Worm (Caenorhabditis elegans): ENCODE measurements around the gene pcs-1.
A peak's percentile ranks its signal among the peaks of the same experiment; 100 is the strongest.

pcs-1 gene

DNA sequence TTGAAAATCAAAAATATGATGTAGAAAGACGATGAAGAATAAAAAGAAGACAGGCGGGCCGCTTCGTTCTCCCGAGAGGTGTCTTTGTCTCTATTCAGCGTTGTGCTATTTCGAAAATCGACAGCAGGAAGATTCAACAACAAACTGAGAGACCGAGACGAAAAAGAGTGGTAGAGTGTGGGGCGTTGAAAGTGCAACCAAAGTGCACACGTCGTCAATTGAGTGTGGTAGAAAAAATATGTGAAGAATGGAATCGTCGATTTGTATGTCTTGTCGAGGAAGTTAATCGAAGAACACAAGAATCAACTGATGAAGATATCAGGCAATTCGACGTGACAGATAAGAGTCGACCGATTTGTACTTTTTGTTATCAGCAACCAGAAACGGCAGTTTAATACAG is 41.6 kb upstream of the pcs-1 start:
- TF ChIP-seq D2030.7 (GFP tag; IDR thresholded peaks at IDR 0.05) (no peak), ama-1 (optimal IDR thresholded peaks at IDR 0.05) (no peak), ama-1 (GFP tag; optimal IDR thresholded peaks at IDR 0.05) (no peak), ztf-28 (GFP tag; IDR thresholded peaks at IDR 0.05) (no peak), tbp1 (GFP tag; optimal IDR thresholded peaks at IDR 0.05) (peak; percentile 18), hsf-1 (GFP tag; IDR thresholded peaks at IDR 0.05) (no peak), lin-40 (tag; optimal IDR thresholded peaks at IDR 0.05) (peak; percentile 47), mes-4 (tag; optimal IDR thresholded peaks at IDR 0.05) (no peak), T26A5.8 (tag; optimal IDR thresholded peaks at IDR 0.05) (no peak), egl-18 (GFP tag; IDR thresholded peaks at IDR 0.05) (no peak), snpc-4 (GFP tag; optimal IDR thresholded peaks at IDR 0.05) (no peak), snpc-4 (tag; optimal IDR thresholded peaks at IDR 0.05) (peak in 1 of 4 experiments; percentile 0), pha-4 (tag; optimal IDR thresholded peaks at IDR 0.05) (no peak), ceh-27 (GFP tag; optimal IDR thresholded peaks at IDR 0.05) (peak; percentile 49), F57C9.4 (tag; optimal IDR thresholded peaks at IDR 0.05) (no peak), ekl-4 (GFP tag; IDR thresholded peaks at IDR 0.05) (peak; percentile 28; the same call in 1 of the 2 replicates), ztf-22 (GFP tag; optimal IDR thresholded peaks at IDR 0.05) (no peak), Y95B8A.8 (GFP tag; IDR thresholded peaks at IDR 0.05) (no peak), K12H6.12 (tag; optimal IDR thresholded peaks at IDR 0.05) (no peak), hmg-1.2 (GFP tag; IDR thresholded peaks at IDR 0.05) (peak; percentile 57; the same call in 1 of the 2 replicates), madf-6 (GFP tag; IDR thresholded peaks at IDR 0.05) (no peak), ztf-26 (tag; optimal IDR thresholded peaks at IDR 0.05) (no peak), egl-44 (GFP tag; IDR thresholded peaks at IDR 0.05) (0 out of 2 replicates have a peak, but pooled peaks have one; percentile 49), nfya-2 (GFP tag; IDR thresholded peaks at IDR 0.05) (no peak), C06A6.2 (GFP tag; conservative IDR thresholded peaks at IDR 0.05) (no peak), let-607 (tag; optimal IDR thresholded peaks at IDR 0.05) (peak in 1 of 2 experiments; percentile 3), somi-1 (GFP tag; optimal IDR thresholded peaks at IDR 0.05) (no peak), hlh-26 (GFP tag; conservative IDR thresholded peaks at IDR 0.05) (no peak), lin-54 (GFP tag; optimal IDR thresholded peaks at IDR 0.05) (no peak), dpl-1 (GFP tag; optimal IDR thresholded peaks at IDR 0.05) (no peak), T07F8.4 (tag; optimal IDR thresholded peaks at IDR 0.05) (no peak), Y56A3A.18 (GFP tag; IDR thresholded peaks at IDR 0.05) (no peak), snpc-1.3 (tag; optimal IDR thresholded peaks at IDR 0.05; ENCODE audit: insufficient read depth) (no peak), zim-3 (tag; optimal IDR thresholded peaks at IDR 0.05) (no peak), aptf-3 (GFP tag; IDR thresholded peaks at IDR 0.05) (no peak), rcor-1 (GFP tag; IDR thresholded peaks at IDR 0.05) (no peak), aptf-2 (GFP tag; conservative IDR thresholded peaks at IDR 0.05) (no peak), gei-17 (GFP tag; optimal IDR thresholded peaks at IDR 0.05) (no peak), ztf-25 (GFP tag; IDR thresholded peaks at IDR 0.05) (no peak), mel-28 (tag; optimal IDR thresholded peaks at IDR 0.05; ENCODE audit: borderline replicate concordance) (no peak), repo-1 (tag; optimal IDR thresholded peaks at IDR 0.05) (no peak), B0261.1 (tag; optimal IDR thresholded peaks at IDR 0.05) (no peak), lsy-27 (tag; optimal IDR thresholded peaks at IDR 0.05; ENCODE audit: borderline replicate concordance, insufficient read depth) (no peak), madf-10 (tag; optimal IDR thresholded peaks at IDR 0.05) (no peak), xnd-1 (tag; optimal IDR thresholded peaks at IDR 0.05) (no peak), F33H1.4 (GFP tag; IDR thresholded peaks at IDR 0.05) (no peak), Y53F4B.3 (GFP tag; IDR thresholded peaks at IDR 0.05) (no peak), ceh-100 (GFP tag; IDR thresholded peaks at IDR 0.05) (no peak), ZK185.1 (tag; optimal IDR thresholded peaks at IDR 0.05; ENCODE audit: poor library complexity, severe bottlenecking) (peak; percentile 4), ztf-18 (tag; optimal IDR thresholded peaks at IDR 0.05) (no peak)
